Fruit fly (Drosophila melanogaster): ENCODE measurements around the gene CG14834.

The CG14834 gene

dm6 chr3L:7360324-7360852 is 13.5 kb upstream of the CG14834 start, which contains the start of gene Sec63 (continued):
- TF ChIP-seq ap (GFP tag; IDR thresholded peaks at IDR 0.05) = peak; percentile 49; the same call in 1 of the 2 replicates
- TF ChIP-seq CG2120 (GFP tag; optimal IDR thresholded peaks at IDR 0.05) = peak; percentile 59
- TF ChIP-seq chm (GFP tag; IDR thresholded peaks at IDR 0.05) = 0 out of 2 replicates have a peak, but pooled peaks have one; percentile 34
- peak; percentile 62 for TF ChIP-seq CG10209 (GFP tag; optimal IDR thresholded peaks at IDR 0.05)
- peak; percentile 53 for TF ChIP-seq grau (tag; optimal IDR thresholded peaks at IDR 0.05)
- peak; percentile 22 for TF ChIP-seq luna (GFP tag; optimal IDR thresholded peaks at IDR 0.05)
- TF ChIP-seq CG13775 (GFP tag; optimal IDR thresholded peaks at IDR 0.05) = peak; percentile 48
- no peak for TF ChIP-seq ERR (GFP tag; optimal IDR thresholded peaks at IDR 0.05)
- TF ChIP-seq ranshi (GFP tag; IDR thresholded peaks at IDR 0.05) = 0 out of 2 replicates have a peak, but pooled peaks have one; percentile 32
- TF ChIP-seq prd (optimal IDR thresholded peaks at IDR 0.05) = no peak
- TF ChIP-seq prd (GFP tag; IDR thresholded peaks at IDR 0.05) = peak; percentile 77
- TF ChIP-seq CHES-1-like (GFP tag; optimal IDR thresholded peaks at IDR 0.05) = peak; percentile 45
- peak; percentile 25; the same call in 1 of the 2 replicates for TF ChIP-seq ara (GFP tag; IDR thresholded peaks at IDR 0.05)
- no peak for TF ChIP-seq Bteb2 (GFP tag; optimal IDR thresholded peaks at IDR 0.05)
- peak; percentile 77 for TF ChIP-seq Sry-δ (GFP tag; optimal IDR thresholded peaks at IDR 0.05)
- peak; percentile 46 for TF ChIP-seq CG30403 (GFP tag; optimal IDR thresholded peaks at IDR 0.05)
- no peak for TF ChIP-seq CG4707 (GFP tag; optimal IDR thresholded peaks at IDR 0.05)
- peak; percentile 43; the same call in 1 of the 2 replicates for TF ChIP-seq HLH3B (GFP tag; IDR thresholded peaks at IDR 0.05)
- TF ChIP-seq vnd (GFP tag; IDR thresholded peaks at IDR 0.05; ENCODE audit: partially characterized antibody) = peak; percentile 78
- peak; percentile 61 for TF ChIP-seq CG32532 (GFP tag; IDR thresholded peaks at IDR 0.05)
- TF ChIP-seq CG7839 (tag; optimal IDR thresholded peaks at IDR 0.05) = peak; percentile 49
- TF ChIP-seq ro (GFP tag; IDR thresholded peaks at IDR 0.05) = no peak
- TF ChIP-seq CG13296 (GFP tag; optimal IDR thresholded peaks at IDR 0.05) = no peak
- TF ChIP-seq HmgZ (tag; optimal IDR thresholded peaks at IDR 0.05) = peak; percentile 8
- TF ChIP-seq CG34422 (GFP tag; IDR thresholded peaks at IDR 0.05) = peak; percentile 85
- peak; percentile 53 for TF ChIP-seq grn (GFP tag; optimal IDR thresholded peaks at IDR 0.05)
- peak; percentile 46 for TF ChIP-seq CG13123 (GFP tag; optimal IDR thresholded peaks at IDR 0.05)
- no peak for TF ChIP-seq CG4282 (GFP tag; optimal IDR thresholded peaks at IDR 0.05)
- TF ChIP-seq vvl (GFP tag; IDR thresholded peaks at IDR 0.05) = peak; percentile 11; the same call in 1 of the 2 replicates
- no peak for TF ChIP-seq NC2β (GFP tag; optimal IDR thresholded peaks at IDR 0.05)
- peak; percentile 22 for TF ChIP-seq Asciz (GFP tag; optimal IDR thresholded peaks at IDR 0.05)
- peak; percentile 26 for TF ChIP-seq Fer2 (tag; optimal IDR thresholded peaks at IDR 0.05)
- TF ChIP-seq yki (optimal IDR thresholded peaks at IDR 0.05) = no peak
- no peak for TF ChIP-seq PHDP (tag; optimal IDR thresholded peaks at IDR 0.05)
- peak; percentile 78 for TF ChIP-seq CG2116 (GFP tag; optimal IDR thresholded peaks at IDR 0.05)
- TF ChIP-seq Scr (GFP tag; IDR thresholded peaks at IDR 0.05; ENCODE audit: partially characterized antibody) = peak; percentile 79
- TF ChIP-seq CG31388 (GFP tag; optimal IDR thresholded peaks at IDR 0.05) = no peak
- TF ChIP-seq ham (GFP tag; IDR thresholded peaks at IDR 0.05) = no peak
- peak; percentile 80 for TF ChIP-seq Rfx (GFP tag; IDR thresholded peaks at IDR 0.05)
- TF ChIP-seq zf30C (GFP tag; optimal IDR thresholded peaks at IDR 0.05) = peak; percentile 3
- peak; percentile 7 for TF ChIP-seq tin (GFP tag; optimal IDR thresholded peaks at IDR 0.05)
- TF ChIP-seq Sox102F (GFP tag; optimal IDR thresholded peaks at IDR 0.05) = no peak
- TF ChIP-seq CG10147 (GFP tag; optimal IDR thresholded peaks at IDR 0.05) = no peak
- TF ChIP-seq ewg (GFP tag; optimal IDR thresholded peaks at IDR 0.05) = peak; percentile 44
- TF ChIP-seq CG9817 (tag; optimal IDR thresholded peaks at IDR 0.05) = peak; percentile 54
- no peak for TF ChIP-seq CG15479 (GFP tag; optimal IDR thresholded peaks at IDR 0.05)
- peak; percentile 80 for TF ChIP-seq row (GFP tag; IDR thresholded peaks at IDR 0.05)
- TF ChIP-seq CG17912 (GFP tag; optimal IDR thresholded peaks at IDR 0.05) = peak; percentile 28
- no peak for TF ChIP-seq CG3407 (GFP tag; optimal IDR thresholded peaks at IDR 0.05)
- peak; percentile 38 for TF ChIP-seq Hsf (GFP tag; optimal IDR thresholded peaks at IDR 0.05)
- TF ChIP-seq CG8478 (optimal IDR thresholded peaks at IDR 0.05) = no peak
